Worm (Caenorhabditis elegans): Measurements from ENCODE around the gene C50F7.3.
A peak's percentile ranks its signal among the peaks of the same experiment; 100 is the strongest.

C50F7.3 gene

ce11 chrIV:7734173-7734572 lies 2.0 kb downstream of the C50F7.3 start:
- TF ChIP-seq dao-5 (tag; optimal IDR thresholded peaks at IDR 0.05) (no peak), him-1 (tag; optimal IDR thresholded peaks at IDR 0.05) (no peak), W03F9.2 (tag; optimal IDR thresholded peaks at IDR 0.05) (no peak)

- TF ChIP-seq dao-5 (tag; optimal IDR thresholded peaks at IDR 0.05): no peak
- TF ChIP-seq W03F9.2 (tag; optimal IDR thresholded peaks at IDR 0.05): no peak
- TF ChIP-seq him-1 (tag; optimal IDR thresholded peaks at IDR 0.05): no peak
Observed at ce11 chrIV:7734619-7735018, 2.5 kb downstream of the C50F7.3 start, which contains the start of gene clx-1. TSS of gene clx-1 (plus strand) at chrIV:7734648.

ce11 chrIV:7736616-7737015 lies 4.5 kb downstream of the C50F7.3 start:
- TF ChIP-seq him-1 (tag; optimal IDR thresholded peaks at IDR 0.05) (no peak), W03F9.2 (tag; optimal IDR thresholded peaks at IDR 0.05) (no peak), dao-5 (tag; optimal IDR thresholded peaks at IDR 0.05) (no peak)

- no peak for TF ChIP-seq him-1 (tag; optimal IDR thresholded peaks at IDR 0.05)
- TF ChIP-seq dao-5 (tag; optimal IDR thresholded peaks at IDR 0.05): no peak
- TF ChIP-seq W03F9.2 (tag; optimal IDR thresholded peaks at IDR 0.05): no peak
Observed at ce11 chrIV:7743539-7743938, 11.4 kb downstream of the C50F7.3 start, which contains the start of gene npr-35. TSS of gene npr-35 (plus strand) at chrIV:7743839.

ce11 chrIV:7747838-7748237 lies 15.7 kb downstream of the C50F7.3 start, which contains the start of gene klo-1:
TSS of gene klo-1 (minus strand) at chrIV:7748225.
- TF ChIP-seq him-1 (tag; optimal IDR thresholded peaks at IDR 0.05) (no peak), W03F9.2 (tag; optimal IDR thresholded peaks at IDR 0.05) (no peak), dao-5 (tag; optimal IDR thresholded peaks at IDR 0.05) (no peak)

ce11 chrIV:7753108-7753507 lies 21.0 kb downstream of the C50F7.3 start, which contains the start of gene col-14:
TSS of gene col-14 (plus strand) at chrIV:7753408.
- no peak for TF ChIP-seq W03F9.2 (tag; optimal IDR thresholded peaks at IDR 0.05)
- TF ChIP-seq dao-5 (tag; optimal IDR thresholded peaks at IDR 0.05): no peak

ce11 chrIV:7754114-7754513 lies 22.0 kb downstream of the C50F7.3 start:
- no peak for TF ChIP-seq him-1 (tag; optimal IDR thresholded peaks at IDR 0.05)
- TF ChIP-seq W03F9.2 (tag; optimal IDR thresholded peaks at IDR 0.05): no peak
- no peak for TF ChIP-seq dao-5 (tag; optimal IDR thresholded peaks at IDR 0.05)

- TF ChIP-seq him-1 (tag; optimal IDR thresholded peaks at IDR 0.05) (no peak), W03F9.2 (tag; optimal IDR thresholded peaks at IDR 0.05) (no peak), dao-5 (tag; optimal IDR thresholded peaks at IDR 0.05) (no peak)
Observed at ce11 chrIV:7757245-7757644, 25.1 kb downstream of the C50F7.3 start, which contains the start of gene C46A5.4. TSS of gene C46A5.4 (minus strand) at chrIV:7757345.

- TF ChIP-seq him-1 (tag; optimal IDR thresholded peaks at IDR 0.05) (no peak), W03F9.2 (tag; optimal IDR thresholded peaks at IDR 0.05) (no peak), dao-5 (tag; optimal IDR thresholded peaks at IDR 0.05) (no peak)
Observed at ce11 chrIV:7759527-7759926, 27.4 kb downstream of the C50F7.3 start, which contains the start of gene dsb-3. TSS of gene dsb-3 (minus strand) at chrIV:7759627.

ce11 chrIV:7760117-7760516 lies 28.0 kb downstream of the C50F7.3 start, which contains the start of gene del-7:
TSS of gene del-7 (plus strand) at chrIV:7760417.
- TF ChIP-seq W03F9.2 (tag; optimal IDR thresholded peaks at IDR 0.05): no peak
- no peak for TF ChIP-seq dao-5 (tag; optimal IDR thresholded peaks at IDR 0.05)
- no peak for TF ChIP-seq him-1 (tag; optimal IDR thresholded peaks at IDR 0.05)

ce11 chrIV:7763748-7764147 lies 31.6 kb downstream of the C50F7.3 start, which contains the start of the genes C46A5.6 and C46A5.1:
TSS of gene C46A5.6 (minus strand) at chrIV:7763848.
TSS of gene C46A5.1 (plus strand) at chrIV:7763931.
- no peak for TF ChIP-seq him-1 (tag; optimal IDR thresholded peaks at IDR 0.05)
- TF ChIP-seq dao-5 (tag; optimal IDR thresholded peaks at IDR 0.05): no peak
- TF ChIP-seq W03F9.2 (tag; optimal IDR thresholded peaks at IDR 0.05): no peak

ce11 chrIV:7764319-7764718 lies 32.2 kb downstream of the C50F7.3 start:
- peak; percentile 37 for TF ChIP-seq W03F9.2 (tag; optimal IDR thresholded peaks at IDR 0.05)
- TF ChIP-seq dao-5 (tag; optimal IDR thresholded peaks at IDR 0.05): no peak
- TF ChIP-seq him-1 (tag; optimal IDR thresholded peaks at IDR 0.05): no peak

- TF ChIP-seq dao-5 (tag; optimal IDR thresholded peaks at IDR 0.05): no peak
- TF ChIP-seq W03F9.2 (tag; optimal IDR thresholded peaks at IDR 0.05): no peak
- TF ChIP-seq him-1 (tag; optimal IDR thresholded peaks at IDR 0.05): no peak
Observed at ce11 chrIV:7770162-7770561, 38.0 kb downstream of the C50F7.3 start, which contains the start of gene rdl-1. TSS of gene rdl-1 (minus strand) at chrIV:7770262.

- TF ChIP-seq W03F9.2 (tag; optimal IDR thresholded peaks at IDR 0.05) (peak; percentile 46), dao-5 (tag; optimal IDR thresholded peaks at IDR 0.05) (no peak)
Observed at ce11 chrIV:7774206-7774605, 42.1 kb downstream of the C50F7.3 start, which contains the start of the genes hcf-1 and swd-2.2. TSS of gene hcf-1 (minus strand) at chrIV:7774275. TSS of gene swd-2.2 (plus strand) at chrIV:7774411.

ce11 chrIV:7775725-7776124 lies 43.6 kb downstream of the C50F7.3 start, which contains the start of gene swd-2.1:
TSS of gene swd-2.1 (plus strand) at chrIV:7776025.
- TF ChIP-seq W03F9.2 (tag; optimal IDR thresholded peaks at IDR 0.05) (no peak), him-1 (tag; optimal IDR thresholded peaks at IDR 0.05) (no peak), dao-5 (tag; optimal IDR thresholded peaks at IDR 0.05) (no peak)
